Fruit fly (Drosophila melanogaster): ENCODE data around the gene Strip.

Strip gene

dm6 chr3L:3328771-3329170 lies at the start of gene Strip:
Gene Strip, minus strand, starts transcription at chr3L:3328871.
- TF ChIP-seq bab1 (GFP tag; optimal IDR thresholded peaks at IDR 0.05) (no peak), tj (GFP tag; optimal IDR thresholded peaks at IDR 0.05) (no peak), CG33017 (tag; optimal IDR thresholded peaks at IDR 0.05) (no peak), Crg-1 (GFP tag; optimal IDR thresholded peaks at IDR 0.05) (no peak), CG12768 (GFP tag; optimal IDR thresholded peaks at IDR 0.05) (no peak), CG5204 (GFP tag; optimal IDR thresholded peaks at IDR 0.05) (no peak), cnc (optimal IDR thresholded peaks at IDR 0.05) (no peak), ovo (GFP tag; optimal IDR thresholded peaks at IDR 0.05) (no peak), Hr96 (GFP tag; optimal IDR thresholded peaks at IDR 0.05) (no peak), Mnt (GFP tag; optimal IDR thresholded peaks at IDR 0.05) (no peak), kay (GFP tag; ENCODE audit: borderline replicate concordance) (no peak)

- TF ChIP-seq ovo (GFP tag; optimal IDR thresholded peaks at IDR 0.05) (no peak), CG7101 (tag; optimal IDR thresholded peaks at IDR 0.05) (peak; percentile 50), CG33017 (tag; optimal IDR thresholded peaks at IDR 0.05) (peak; percentile 64), Crg-1 (GFP tag; optimal IDR thresholded peaks at IDR 0.05) (peak; percentile 9), bab1 (GFP tag; optimal IDR thresholded peaks at IDR 0.05) (peak; percentile 59), CG14711 (tag; optimal IDR thresholded peaks at IDR 0.05) (peak; percentile 39), CG11617 (GFP tag; optimal IDR thresholded peaks at IDR 0.05) (peak; percentile 25), tj (GFP tag; optimal IDR thresholded peaks at IDR 0.05) (peak; percentile 14), toe (GFP tag; optimal IDR thresholded peaks at IDR 0.05) (no peak), CG12768 (GFP tag; optimal IDR thresholded peaks at IDR 0.05) (peak; percentile 52)
Measured at dm6 chr3L:3377965-3378292, 49.3 kb upstream of the Strip start, which contains the start of gene Ids. Gene Ids, plus strand, starts transcription at chr3L:3378268.

- TF ChIP-seq tj (GFP tag; optimal IDR thresholded peaks at IDR 0.05) (peak; percentile 79), CG11617 (GFP tag; optimal IDR thresholded peaks at IDR 0.05) (no peak), Hr96 (GFP tag; optimal IDR thresholded peaks at IDR 0.05) (no peak)
Measured at dm6 chr3L:3377247-3377964, 48.7 kb upstream of the Strip start.

- TF ChIP-seq Clk (GFP tag; optimal IDR thresholded peaks at IDR 0.05), result no peak
- TF ChIP-seq CG33017 (tag; optimal IDR thresholded peaks at IDR 0.05), result no peak
- TF ChIP-seq CG1620 (GFP tag; optimal IDR thresholded peaks at IDR 0.05), result no peak
- TF ChIP-seq CG11617 (GFP tag; optimal IDR thresholded peaks at IDR 0.05), result no peak
- no peak for TF ChIP-seq pad (GFP tag; optimal IDR thresholded peaks at IDR 0.05)
- TF ChIP-seq CG5204 (GFP tag; optimal IDR thresholded peaks at IDR 0.05), result no peak
- no peak for TF ChIP-seq CG7045 (GFP tag; optimal IDR thresholded peaks at IDR 0.05)
- TF ChIP-seq toe (GFP tag; optimal IDR thresholded peaks at IDR 0.05), result no peak
- no peak for TF ChIP-seq Mnt (GFP tag; optimal IDR thresholded peaks at IDR 0.05)
- no peak for TF ChIP-seq Crg-1 (GFP tag; optimal IDR thresholded peaks at IDR 0.05)
- peak; percentile 31 for TF ChIP-seq bab1 (GFP tag; optimal IDR thresholded peaks at IDR 0.05)
- peak; percentile 76 for TF ChIP-seq kay (GFP tag; ENCODE audit: borderline replicate concordance)
- no peak for TF ChIP-seq CG14711 (tag; optimal IDR thresholded peaks at IDR 0.05)
- TF ChIP-seq Hr96 (GFP tag; optimal IDR thresholded peaks at IDR 0.05), result no peak
- no peak for TF ChIP-seq cnc (optimal IDR thresholded peaks at IDR 0.05)
- no peak for TF ChIP-seq CG12768 (GFP tag; optimal IDR thresholded peaks at IDR 0.05)
- peak; percentile 49 for TF ChIP-seq cic (GFP tag; optimal IDR thresholded peaks at IDR 0.05)
- no peak for TF ChIP-seq CG7101 (tag; optimal IDR thresholded peaks at IDR 0.05)
Measured at dm6 chr3L:3376551-3376950, 47.9 kb upstream of the Strip start, which contains the start of gene CG12012. Gene CG12012, plus strand, starts transcription at chr3L:3376757.

- TF ChIP-seq CG12768 (GFP tag; optimal IDR thresholded peaks at IDR 0.05) (no peak), CG7101 (tag; optimal IDR thresholded peaks at IDR 0.05) (no peak), CG14711 (tag; optimal IDR thresholded peaks at IDR 0.05) (no peak), Mnt (GFP tag; optimal IDR thresholded peaks at IDR 0.05) (peak; percentile 54), CG7045 (GFP tag; optimal IDR thresholded peaks at IDR 0.05) (peak; percentile 12), CG5204 (GFP tag; optimal IDR thresholded peaks at IDR 0.05) (no peak), bab1 (GFP tag; optimal IDR thresholded peaks at IDR 0.05) (peak; percentile 79), cic (GFP tag; optimal IDR thresholded peaks at IDR 0.05) (peak; percentile 73)
Measured at dm6 chr3L:3373994-3374623, 45.4 kb upstream of the Strip start, which contains the start of the genes Ythdc1 and CG12010. Gene Ythdc1, minus strand, starts transcription at chr3L:3374170. Gene CG12010, plus strand, starts transcription at chr3L:3374282.

dm6 chr3L:3369256-3369655 lies 40.6 kb upstream of the Strip start, which contains the start of gene Drs:
Gene Drs, plus strand, starts transcription at chr3L:3369556.
- TF ChIP-seq CG1620 (GFP tag; optimal IDR thresholded peaks at IDR 0.05), result no peak
- TF ChIP-seq Crg-1 (GFP tag; optimal IDR thresholded peaks at IDR 0.05), result no peak
- no peak for TF ChIP-seq cnc (optimal IDR thresholded peaks at IDR 0.05)
- no peak for TF ChIP-seq kay (GFP tag; ENCODE audit: borderline replicate concordance)
- TF ChIP-seq ovo (GFP tag; optimal IDR thresholded peaks at IDR 0.05), result no peak

dm6 chr3L:3353297-3353696 lies 24.6 kb upstream of the Strip start:
- no peak for TF ChIP-seq CG7101 (tag; optimal IDR thresholded peaks at IDR 0.05)
- no peak for TF ChIP-seq Crg-1 (GFP tag; optimal IDR thresholded peaks at IDR 0.05)
- TF ChIP-seq CG5204 (GFP tag; optimal IDR thresholded peaks at IDR 0.05), result no peak
- no peak for TF ChIP-seq Mnt (GFP tag; optimal IDR thresholded peaks at IDR 0.05)
- no peak for TF ChIP-seq CG33017 (tag; optimal IDR thresholded peaks at IDR 0.05)
- no peak for TF ChIP-seq kay (GFP tag; ENCODE audit: borderline replicate concordance)
- TF ChIP-seq CG11617 (GFP tag; optimal IDR thresholded peaks at IDR 0.05), result no peak
- no peak for TF ChIP-seq CG12768 (GFP tag; optimal IDR thresholded peaks at IDR 0.05)
- no peak for TF ChIP-seq cnc (optimal IDR thresholded peaks at IDR 0.05)

All from whole organism, adult.